Worm (Caenorhabditis elegans) whole organism, young adult: ENCODE data around the gene clc-12.

Experiments
- B0035.1 ChIP-seq: sonication (generic microtip); optimal IDR thresholded peaks from 2 replicates; lab custom pipeline; 2016; ENCODE audit warnings: missing genetic modification characterization, mild to moderate bottlenecking, missing compliant biosample characterization, missing genotype, missing genetic modification reagents
- F10E7.11 ChIP-seq: sonication (generic microtip); optimal IDR thresholded peaks from 2 replicates; lab custom pipeline; 2017; ENCODE audit warnings: mild to moderate bottlenecking, missing genetic modification characterization, moderate library complexity, missing compliant biosample characterization
- F22D6.2 ChIP-seq: sonication (generic microtip); optimal IDR thresholded peaks from 2 replicates; lab custom pipeline; 2016; ENCODE audit warnings: mild to moderate bottlenecking, missing genetic modification characterization, missing compliant biosample characterization
- F23B12.7 ChIP-seq: sonication (generic microtip); optimal IDR thresholded peaks from 2 replicates; lab custom pipeline; 2017; ENCODE audit warnings: missing genetic modification characterization, mild to moderate bottlenecking, missing compliant biosample characterization, antibody characterized with exemption, moderate library complexity; ENCODE audit not compliant: insufficient read depth
- F55B11.4 ChIP-seq: sonication (generic microtip); optimal IDR thresholded peaks from 2 replicates; lab custom pipeline; 2016; ENCODE audit warnings: missing compliant biosample characterization, missing genetic modification characterization, borderline replicate concordance; ENCODE audit not compliant: insufficient read depth
- F57A8.1 ChIP-seq: fragments of 200-800 bp; sonication (Bioruptor generic); optimal IDR thresholded peaks from 2 replicates; lab custom pipeline; 2018; ENCODE audit warnings: mild to moderate bottlenecking, missing genetic modification characterization, moderate library complexity, missing compliant biosample characterization
- F57C9.4 ChIP-seq: sonication (generic microtip); optimal IDR thresholded peaks from 2 replicates; lab custom pipeline; 2017; ENCODE audit warnings: mild to moderate bottlenecking, missing genetic modification characterization, missing compliant biosample characterization
- T07F8.4 ChIP-seq: sonication (generic microtip); optimal IDR thresholded peaks from 2 replicates; lab custom pipeline; 2016; ENCODE audit warnings: mild to moderate bottlenecking, missing genetic modification characterization, moderate library complexity, missing compliant biosample characterization
- Y53G8AR.9 ChIP-seq: fragments of 200-800 bp; sonication (Bioruptor generic); conservative IDR thresholded peaks from 2 replicates; pipeline ENCODE4 v1.3.6; 2022; ENCODE audit warnings: missing genetic modification reagents, missing genetic modification characterization, missing compliant biosample characterization
- Y95B8A.8 ChIP-seq: fragments of 200-800 bp; sonication (Bioruptor generic); IDR thresholded peaks from 2 replicates; pipeline ENCODE4 v1.3.6; 2022; ENCODE audit warnings: missing genetic modification reagents, missing genetic modification characterization, missing compliant biosample characterization
- akir-1 ChIP-seq: fragments of 200-800 bp; sonication (Bioruptor generic); optimal IDR thresholded peaks from 2 replicates; lab custom pipeline; 2018; ENCODE audit warnings: mild to moderate bottlenecking, missing genetic modification characterization, moderate library complexity, missing compliant biosample characterization
- ama-1 ChIP-seq, 3 experiments: fragments of 150-350 bp in 1 of 3; sonication (generic microtip) in 2 of 3; optimal IDR thresholded peaks; 2 replicates each; lab custom pipeline; 2014 to 2018; ENCODE audit warnings: missing biosample characterization in 2 of 3, missing genetic modification characterization in 2 of 3, missing genetic modification reagents in 2 of 3
- bed-1 ChIP-seq: fragments of 200-800 bp; sonication (Bioruptor generic); IDR thresholded peaks from 2 replicates; pipeline ENCODE4 v1.3.6; 2022; ENCODE audit warnings: missing genetic modification reagents, missing genetic modification characterization, missing compliant biosample characterization
- ceh-27 ChIP-seq: fragments of 200-800 bp; sonication (Bioruptor generic); optimal IDR thresholded peaks from 2 replicates; lab custom pipeline; 2018; ENCODE audit warnings: mild to moderate bottlenecking, missing genetic modification characterization, moderate library complexity, missing compliant biosample characterization
- efl-1 ChIP-seq: fragments of 150-350 bp; optimal IDR thresholded peaks from 2 replicates; lab custom pipeline; 2014; ENCODE audit warnings: missing biosample characterization, missing genetic modification reagents, missing genetic modification characterization
- egrh-3 ChIP-seq: fragments of 200-800 bp; sonication (Bioruptor generic); IDR thresholded peaks from 2 replicates; pipeline ENCODE4 v1.3.6; 2022; ENCODE audit warnings: missing genetic modification reagents, missing genetic modification characterization, missing compliant biosample characterization
- fkh-3 ChIP-seq: sonication (generic microtip); optimal IDR thresholded peaks from 2 replicates; lab custom pipeline; 2016; ENCODE audit warnings: mild to moderate bottlenecking, missing genetic modification characterization, missing compliant biosample characterization
- lin-35 ChIP-seq, 3 experiments: fragments of 150-350 bp in 2 of 3; sonication (generic microtip) in 1 of 3; optimal IDR thresholded peaks; 2 replicates each; lab custom pipeline; 2014 to 2018; ENCODE audit warnings: missing biosample characterization in 3 of 3, missing genetic modification characterization in 3 of 3, missing genetic modification reagents in 3 of 3
- lin-54 ChIP-seq: fragments of 200-800 bp; sonication (Bioruptor generic); optimal IDR thresholded peaks from 2 replicates; lab custom pipeline; 2018; ENCODE audit warnings: mild to moderate bottlenecking, missing genetic modification characterization, missing compliant biosample characterization
- lir-1 ChIP-seq: fragments of 200-800 bp; sonication (Bioruptor generic); conservative IDR thresholded peaks from 2 replicates; pipeline ENCODE4 v1.3.6; 2022; ENCODE audit warnings: missing genetic modification reagents, missing genetic modification characterization, missing compliant biosample characterization
- lsl-1 ChIP-seq: fragments of 200-800 bp; sonication (Bioruptor generic); optimal IDR thresholded peaks from 2 replicates; lab custom pipeline; 2018; ENCODE audit warnings: mild to moderate bottlenecking, missing genetic modification characterization, moderate library complexity, missing compliant biosample characterization
- madf-10 ChIP-seq: sonication (generic microtip); optimal IDR thresholded peaks from 2 replicates; lab custom pipeline; 2016; ENCODE audit warnings: mild to moderate bottlenecking, missing genetic modification characterization, missing compliant biosample characterization
- mxl-1 ChIP-seq: sonication (generic microtip); optimal IDR thresholded peaks from 2 replicates; lab custom pipeline; 2016; ENCODE audit warnings: missing genetic modification characterization, missing compliant biosample characterization
- nfya-1 ChIP-seq: sonication (generic microtip); optimal IDR thresholded peaks from 2 replicates; lab custom pipeline; 2017; ENCODE audit warnings: antibody characterized with exemption, missing compliant biosample characterization, missing genetic modification characterization, borderline replicate concordance; ENCODE audit not compliant: insufficient read depth
- nfyb-1 ChIP-seq: fragments of 200-800 bp; sonication (Bioruptor generic); IDR thresholded peaks from 2 replicates; pipeline ENCODE4 v1.3.6; 2022; ENCODE audit warnings: missing genetic modification reagents, missing genetic modification characterization, missing compliant biosample characterization
- nhr-90 ChIP-seq: sonication (generic microtip); optimal IDR thresholded peaks from 2 replicates; lab custom pipeline; 2016; ENCODE audit warnings: missing genotype, mild to moderate bottlenecking, missing genetic modification characterization, missing compliant biosample characterization
- rpc-1 ChIP-seq, 2 experiments: fragments of 150-350 bp in 1 of 2; sonication (generic microtip) in 1 of 2; optimal IDR thresholded peaks; 2 replicates each; lab custom pipeline; 2014 to 2018; ENCODE audit warnings: missing biosample characterization in 1 of 2, missing genetic modification characterization in 1 of 2, missing genetic modification reagents in 1 of 2, missing genotype in 1 of 2
- sdz-38 ChIP-seq: sonication (generic microtip); optimal IDR thresholded peaks from 2 replicates; lab custom pipeline; 2016; ENCODE audit warnings: missing genotype, missing genetic modification characterization, missing compliant biosample characterization
- somi-1 ChIP-seq: fragments of 200-800 bp; sonication (Bioruptor generic); optimal IDR thresholded peaks from 2 replicates; lab custom pipeline; 2018; ENCODE audit warnings: mild to moderate bottlenecking, missing genetic modification characterization, missing compliant biosample characterization
- tbp1 ChIP-seq: fragments of 200-800 bp; sonication (Bioruptor generic); optimal IDR thresholded peaks from 2 replicates; lab custom pipeline; 2018; ENCODE audit warnings: mild to moderate bottlenecking, missing genetic modification characterization, missing compliant biosample characterization
- unc-130 ChIP-seq: sonication (generic microtip); optimal IDR thresholded peaks from 2 replicates; lab custom pipeline; 2016; ENCODE audit warnings: missing genetic modification reagents, missing genetic modification characterization, missing compliant biosample characterization
- unc-62 ChIP-seq: fragments of 150-350 bp; optimal IDR thresholded peaks from 2 replicates; lab custom pipeline; 2014; ENCODE audit warnings: missing biosample characterization, missing genetic modification reagents, missing genetic modification characterization
- ztf-22 ChIP-seq: fragments of 200-800 bp; sonication (Bioruptor generic); optimal IDR thresholded peaks from 2 replicates; lab custom pipeline; 2018; ENCODE audit warnings: mild to moderate bottlenecking, missing genetic modification characterization, moderate library complexity, missing compliant biosample characterization
- ztf-25 ChIP-seq: fragments of 200-800 bp; sonication (Bioruptor generic); IDR thresholded peaks from 2 replicates; pipeline ENCODE4 v1.3.6; 2022; ENCODE audit warnings: missing genetic modification reagents, missing genetic modification characterization, missing compliant biosample characterization
- ztf-26 ChIP-seq: sonication (generic microtip); optimal IDR thresholded peaks from 2 replicates; lab custom pipeline; 2017; ENCODE audit warnings: missing genetic modification characterization, missing compliant biosample characterization
- ztf-3 ChIP-seq: fragments of 200-800 bp; sonication (Bioruptor generic); optimal IDR thresholded peaks from 2 replicates; lab custom pipeline; 2018; ENCODE audit warnings: mild to moderate bottlenecking, missing genetic modification characterization, missing compliant biosample characterization

Gene clc-12

DNA sequence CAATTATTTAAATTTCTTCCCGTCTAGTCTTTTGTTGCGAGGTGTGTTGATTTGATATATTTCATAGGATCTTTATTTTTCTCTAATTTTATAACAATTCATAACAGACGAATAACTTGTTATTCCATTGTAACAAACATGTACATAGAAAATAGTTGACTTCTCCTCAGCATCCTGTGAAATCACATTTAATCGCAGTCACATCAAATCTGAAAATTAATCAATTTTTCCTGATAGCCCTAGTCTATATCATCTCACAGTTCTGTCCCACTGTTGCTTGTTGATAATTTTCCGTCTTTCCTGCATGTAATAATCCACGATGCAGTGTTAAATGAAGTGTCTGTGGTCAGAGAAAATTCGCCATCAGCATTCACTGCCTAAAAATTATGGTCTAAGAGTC lies 21.4 kb downstream of the clc-12 start:
- TF ChIP-seq madf-10 (tag; lab: Kevin White, UChicago) (no peak), sdz-38 (tag; lab: Kevin White, UChicago) (no peak), unc-62 (GFP tag; lab: Kevin White, UChicago) (no peak), Y95B8A.8 (GFP tag; lab: Robert Waterston, UW) (no peak), T07F8.4 (tag; lab: Kevin White, UChicago) (no peak), ama-1 (optimal IDR thresholded peaks at IDR 0.05; lab: Kevin White, UChicago) (no peak), ama-1 (GFP tag; optimal IDR thresholded peaks at IDR 0.05; lab: Kevin White, UChicago) (no peak), lin-35 (GFP tag; optimal IDR thresholded peaks at IDR 0.05; lab: Kevin White, UChicago) (no peak), Y53G8AR.9 (GFP tag; lab: Robert Waterston, UW) (no peak), nfyb-1 (GFP tag; lab: Robert Waterston, UW) (no peak), akir-1 (GFP tag; lab: Kevin White, UChicago) (no peak), F55B11.4 (tag; lab: Kevin White, UChicago) (no peak), ceh-27 (GFP tag; lab: Kevin White, UChicago) (no peak), tbp1 (GFP tag; lab: Kevin White, UChicago) (no peak), ztf-26 (no peak)

DNA sequence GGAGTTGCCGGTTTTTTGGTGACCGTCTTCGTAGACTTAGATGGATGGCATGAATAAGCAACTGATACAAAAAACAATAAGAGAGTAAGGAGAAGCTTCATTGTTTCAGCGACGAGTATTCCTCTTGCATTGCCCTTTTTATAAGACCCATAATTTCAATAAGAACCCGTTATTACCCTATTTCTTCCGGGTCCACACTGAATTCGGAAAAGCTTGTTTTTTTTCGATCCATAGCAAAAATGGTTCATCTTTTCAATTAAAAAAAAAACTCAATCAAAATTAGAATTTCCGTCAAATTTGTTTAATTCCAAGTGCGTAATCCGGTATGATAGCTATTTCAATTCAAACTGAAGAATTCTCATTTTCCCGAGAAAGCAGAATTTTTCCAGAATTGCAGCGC lies 22.2 kb downstream of the clc-12 start, which contains the start of gene Y102A5C.40:
Gene Y102A5C.40 (minus strand): TSS at position 101 of the 400 bp plus-strand sequence.
- TF ChIP-seq lsl-1 (GFP tag; lab: Kevin White, UChicago) (no peak), somi-1 (no peak), fkh-3 (tag; lab: Kevin White, UChicago) (no peak), ztf-3 (GFP tag; lab: Kevin White, UChicago) (no peak)
- TF ChIP-seq, all 124 proteins: peak for 0

DNA sequence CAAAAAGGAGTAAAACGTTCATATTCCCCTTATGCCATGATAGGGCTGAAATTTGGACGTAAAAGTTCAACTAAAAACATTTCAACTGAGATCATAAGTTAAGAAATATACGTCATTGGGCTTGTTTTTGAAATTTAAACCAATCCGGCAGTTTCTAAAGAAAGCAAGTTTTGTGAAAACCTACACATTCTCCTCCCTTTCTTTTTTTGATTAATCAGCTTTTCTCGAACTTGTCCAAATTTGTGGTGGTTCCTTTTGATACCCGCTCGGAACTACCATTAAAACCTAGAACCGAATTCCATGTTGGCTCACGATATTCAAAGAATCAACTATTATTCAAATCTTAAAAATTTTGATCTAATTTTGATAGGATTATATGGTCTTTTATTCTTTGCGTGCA lies 28.8 kb downstream of the clc-12 start, which contains the start of gene srz-54:
Gene srz-54 (plus strand): TSS at position 301 of the 400 bp plus-strand sequence.
- TF ChIP-seq ztf-3 (GFP tag; lab: Kevin White, UChicago) (no peak), F23B12.7 (no peak), nfya-1 (tag; lab: Kevin White, UChicago) (no peak), B0035.1 (no peak), lin-54 (no peak), nhr-90 (tag; lab: Kevin White, UChicago) (no peak), ztf-22 (no peak)

DNA sequence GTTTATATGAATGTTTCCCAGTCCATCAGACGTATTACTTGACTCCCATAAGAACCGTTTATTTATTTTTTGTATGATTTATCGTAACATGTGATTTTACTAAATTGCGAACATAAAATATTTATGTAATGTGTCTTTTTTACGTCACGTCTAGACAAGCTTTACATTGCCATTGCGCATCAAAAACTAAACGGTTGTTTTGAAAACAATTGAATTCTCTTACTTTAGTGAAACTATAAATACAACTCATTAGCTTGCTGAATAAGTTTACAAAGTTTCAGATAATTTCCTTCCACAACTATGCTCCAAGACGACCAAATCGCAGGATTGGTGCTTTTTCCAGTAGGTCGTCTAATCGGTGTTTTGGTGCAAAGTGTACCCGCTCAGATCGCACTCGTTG lies 34.3 kb downstream of the clc-12 start, which contains the start of gene srx-54:
Gene srx-54 (plus strand): TSS at position 301 of the 400 bp plus-strand sequence.
- no peak for TF ChIP-seq bed-1 (GFP tag; lab: Robert Waterston, UW)
- TF ChIP-seq ztf-25: no peak
- no peak for TF ChIP-seq unc-130 (GFP tag; lab: Kevin White, UChicago)
- TF ChIP-seq lir-1 (GFP tag; lab: Robert Waterston, UW): no peak
- no peak for TF ChIP-seq F22D6.2 (tag; lab: Kevin White, UChicago)
- no peak for TF ChIP-seq rpc-1 (optimal IDR thresholded peaks at IDR 0.05; lab: Kevin White, UChicago)
- TF ChIP-seq rpc-1 (tag; optimal IDR thresholded peaks at IDR 0.05; lab: Kevin White, UChicago): no peak
- no peak for TF ChIP-seq F10E7.11 (tag; lab: Kevin White, UChicago)
- no peak for TF ChIP-seq lin-35 (GFP tag; optimal IDR thresholded peaks at IDR 0.05; lab: Kevin White, UChicago)
- TF ChIP-seq egrh-3 (GFP tag; lab: Robert Waterston, UW): no peak
- TF ChIP-seq efl-1 (GFP tag; lab: Kevin White, UChicago): no peak
- TF ChIP-seq F57A8.1: no peak
- TF ChIP-seq mxl-1 (tag; lab: Kevin White, UChicago): no peak
- no peak for TF ChIP-seq F57C9.4 (tag; lab: Kevin White, UChicago)
- TF ChIP-seq, all 124 proteins: peak for 0
